Fruit fly (Drosophila melanogaster) whole organism, pupa: ENCODE data around the gene Cpr66D.

ENCODE experiments used
- CG10348 ChIP-seq: fragments of 200-800 bp; sonication (Bioruptor generic); IDR thresholded peaks from 2 replicates; pipeline ENCODE4 v1.3.6; 2022; ENCODE audit warnings: missing biosample characterization, missing genetic modification characterization
- CG12605 ChIP-seq: fragments of 200-800 bp; sonication (Bioruptor generic); IDR thresholded peaks from 2 replicates; pipeline ENCODE4 v1.3.6; 2022; ENCODE audit warnings: missing biosample characterization, missing genetic modification characterization
- CG13204 ChIP-seq: fragments of 200-800 bp; sonication (Bioruptor generic); optimal IDR thresholded peaks from 2 replicates; lab custom pipeline; 2018; ENCODE audit warnings: missing biosample characterization, mild to moderate bottlenecking, missing genetic modification characterization, moderate library complexity
- CG14655 ChIP-seq: fragments of 200-800 bp; sonication (Bioruptor generic); optimal IDR thresholded peaks from 3 replicates; lab custom pipeline; 2017; ENCODE audit warnings: mild to moderate bottlenecking, missing biosample characterization, missing genetic modification reagents, missing genetic modification characterization
- CG15710 ChIP-seq: fragments of 200-800 bp; sonication (Bioruptor generic); optimal IDR thresholded peaks from 2 replicates; lab custom pipeline; 2018; ENCODE audit warnings: missing biosample characterization, mild to moderate bottlenecking, missing genetic modification characterization, moderate library complexity
- CG17806 ChIP-seq: fragments of 200-800 bp; sonication (Bioruptor generic); optimal IDR thresholded peaks from 2 replicates; lab custom pipeline; 2018; ENCODE audit warnings: missing biosample characterization, mild to moderate bottlenecking, missing genetic modification characterization, moderate library complexity
- CG32121 ChIP-seq: fragments of 200-800 bp; sonication (Bioruptor generic); IDR thresholded peaks from 2 replicates; pipeline ENCODE4 v1.3.6; 2022; ENCODE audit warnings: missing biosample characterization, missing genetic modification characterization
- CG34367 ChIP-seq: fragments of 200-800 bp; sonication (Bioruptor generic); optimal IDR thresholded peaks from 2 replicates; lab custom pipeline; 2018; ENCODE audit warnings: missing biosample characterization, mild to moderate bottlenecking, missing genetic modification characterization
- CG4496 ChIP-seq: fragments of 200-800 bp; sonication (Bioruptor generic); IDR thresholded peaks from 3 replicates; pipeline ENCODE4 v1.3.6; 2022; ENCODE audit warnings: missing biosample characterization, missing genetic modification characterization
- CG8159 ChIP-seq: fragments of 200-800 bp; sonication (Bioruptor generic); optimal IDR thresholded peaks from 3 replicates; lab custom pipeline; 2018; ENCODE audit warnings: missing biosample characterization, mild to moderate bottlenecking, missing genetic modification characterization, moderate library complexity
- CG8301 ChIP-seq: fragments of 200-800 bp; sonication (Bioruptor generic); optimal IDR thresholded peaks from 2 replicates; lab custom pipeline; 2018; ENCODE audit warnings: missing biosample characterization, mild to moderate bottlenecking, missing genetic modification characterization
- CG9948 ChIP-seq: fragments of 200-800 bp; sonication (Bioruptor generic); optimal IDR thresholded peaks from 2 replicates; lab custom pipeline; 2018; ENCODE audit warnings: missing biosample characterization, mild to moderate bottlenecking, missing genetic modification characterization, moderate library complexity
- D1 ChIP-seq: fragments of 200-800 bp; sonication (Bioruptor generic); optimal IDR thresholded peaks from 2 replicates; lab custom pipeline; 2018; ENCODE audit warnings: missing biosample characterization, mild to moderate bottlenecking, missing genetic modification characterization, moderate library complexity
- EcR ChIP-seq: fragments of 200-800 bp; sonication (Bioruptor generic); optimal IDR thresholded peaks from 3 replicates; lab custom pipeline; 2019; ENCODE audit warnings: missing biosample characterization, missing genetic modification characterization, mild to moderate bottlenecking, moderate library complexity, missing genetic modification reagents
- Ets98B ChIP-seq: fragments of 200-800 bp; sonication (Bioruptor generic); IDR thresholded peaks from 2 replicates; pipeline ENCODE4 v1.3.6; 2022; ENCODE audit warnings: missing biosample characterization, missing genetic modification characterization
- Pif1A ChIP-seq: fragments of 200-800 bp; sonication (Bioruptor generic); optimal IDR thresholded peaks from 3 replicates; lab custom pipeline; 2016; ENCODE audit warnings: missing biosample characterization, missing genetic modification characterization
- Pif1B ChIP-seq: fragments of 200-800 bp; sonication (Bioruptor generic); optimal IDR thresholded peaks from 3 replicates; lab custom pipeline; 2016; ENCODE audit warnings: missing biosample characterization, missing genetic modification characterization
- Snoo ChIP-seq: fragments of 200-800 bp; sonication (Bioruptor generic); optimal IDR thresholded peaks from 3 replicates; lab custom pipeline; 2017; ENCODE audit warnings: missing biosample characterization, mild to moderate bottlenecking, missing genetic modification characterization, inconsistent platforms
- fd96Ca ChIP-seq: fragments of 200-800 bp; sonication (Bioruptor generic); IDR thresholded peaks from 3 replicates; pipeline ENCODE4 v1.3.6; 2022; ENCODE audit warnings: missing biosample characterization, missing genetic modification characterization
- gl ChIP-seq: fragments of 200-800 bp; sonication (Bioruptor generic); optimal IDR thresholded peaks from 2 replicates; lab custom pipeline; 2018; ENCODE audit warnings: missing biosample characterization, mild to moderate bottlenecking, missing genetic modification characterization
- rn ChIP-seq: fragments of 200-800 bp; sonication (Bioruptor generic); IDR thresholded peaks from 2 replicates; pipeline ENCODE4 v1.3.6; 2022; ENCODE audit warnings: missing biosample characterization, missing genetic modification characterization

Cpr66D gene

DNA sequence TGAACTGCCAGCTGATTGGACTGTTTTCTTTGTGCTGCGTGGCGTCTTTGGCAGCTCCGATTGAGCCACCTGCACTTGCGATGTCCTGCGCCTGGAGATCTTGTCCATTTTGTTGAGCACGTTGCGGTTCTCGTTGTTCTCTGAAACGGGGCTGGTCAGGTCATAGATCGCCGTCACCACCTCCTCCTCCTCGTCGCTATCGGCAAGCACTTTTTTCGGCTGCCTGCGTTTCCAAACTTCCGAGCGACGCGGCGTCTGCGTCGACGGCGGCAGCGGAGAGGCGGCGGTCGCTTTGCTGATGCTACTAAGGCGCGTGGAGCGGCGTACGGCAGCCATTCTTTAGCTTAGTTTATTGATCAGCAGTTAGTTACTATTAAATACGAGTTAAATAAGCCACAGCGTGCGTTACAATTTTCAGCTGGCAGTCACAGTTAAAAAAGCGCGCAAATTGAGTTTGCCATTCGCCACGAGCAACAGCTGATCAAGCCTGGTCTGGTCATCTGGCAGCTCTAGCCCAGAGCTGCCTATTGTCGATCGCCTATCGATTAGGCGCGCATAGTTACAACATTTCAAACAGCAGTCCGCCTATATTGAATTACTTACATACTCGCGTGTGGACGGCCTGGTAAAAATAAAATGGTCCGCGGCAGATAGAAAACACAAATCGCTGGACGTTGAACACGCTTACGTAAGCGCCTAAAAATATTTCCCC lies 6.5 kb upstream of the Cpr66D start, which contains the start of gene Cdc6:
Gene Cdc6 (minus strand): TSS at position 456 of the 712 bp plus-strand sequence.
- no peak for TF ChIP-seq rn (GFP tag; lab: Robert Waterston, UW)
- TF ChIP-seq Ets98B, result no peak
- no peak for TF ChIP-seq Snoo (tag; lab: Kevin White, UChicago)
- TF ChIP-seq CG13204, result no peak
- no peak for TF ChIP-seq CG17806 (tag; lab: Kevin White, UChicago)
- no peak for TF ChIP-seq Pif1A (GFP tag; lab: Kevin White, UChicago)
- no peak for TF ChIP-seq Pif1B (GFP tag; lab: Kevin White, UChicago)
- no peak for TF ChIP-seq CG14655
- TF ChIP-seq gl (tag; lab: Kevin White, UChicago), result no peak
- TF ChIP-seq CG32121, result no peak
- no peak for TF ChIP-seq CG4496
- TF ChIP-seq CG10348 (GFP tag; lab: Robert Waterston, UW), result no peak
- no peak for TF ChIP-seq CG15710 (tag; lab: Kevin White, UChicago)

DNA sequence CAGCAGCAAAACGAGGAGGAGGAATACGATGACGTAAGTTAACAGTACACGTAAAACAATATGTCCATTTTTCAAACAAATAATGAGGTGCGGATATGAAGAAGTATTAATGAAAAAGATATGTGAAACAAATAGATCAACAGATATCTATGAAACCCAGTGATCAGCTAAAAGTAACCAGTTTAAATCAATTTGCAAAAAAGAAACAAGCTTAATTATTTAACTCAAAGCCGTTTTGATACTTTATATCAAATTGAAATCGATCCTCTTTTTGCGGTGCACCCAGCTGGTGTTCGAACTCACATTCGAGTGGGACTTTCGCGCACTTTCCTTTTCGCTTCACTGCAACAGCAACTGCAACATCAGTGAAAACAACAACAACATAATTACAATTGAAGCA lies 810 bp downstream of the Cpr66D start:
- TF ChIP-seq CG8301 (peak; percentile 4), CG10348 (GFP tag; lab: Robert Waterston, UW) (no peak), Ets98B (0 out of 2 replicates have a peak, but pooled peaks have one; percentile 21)

DNA sequence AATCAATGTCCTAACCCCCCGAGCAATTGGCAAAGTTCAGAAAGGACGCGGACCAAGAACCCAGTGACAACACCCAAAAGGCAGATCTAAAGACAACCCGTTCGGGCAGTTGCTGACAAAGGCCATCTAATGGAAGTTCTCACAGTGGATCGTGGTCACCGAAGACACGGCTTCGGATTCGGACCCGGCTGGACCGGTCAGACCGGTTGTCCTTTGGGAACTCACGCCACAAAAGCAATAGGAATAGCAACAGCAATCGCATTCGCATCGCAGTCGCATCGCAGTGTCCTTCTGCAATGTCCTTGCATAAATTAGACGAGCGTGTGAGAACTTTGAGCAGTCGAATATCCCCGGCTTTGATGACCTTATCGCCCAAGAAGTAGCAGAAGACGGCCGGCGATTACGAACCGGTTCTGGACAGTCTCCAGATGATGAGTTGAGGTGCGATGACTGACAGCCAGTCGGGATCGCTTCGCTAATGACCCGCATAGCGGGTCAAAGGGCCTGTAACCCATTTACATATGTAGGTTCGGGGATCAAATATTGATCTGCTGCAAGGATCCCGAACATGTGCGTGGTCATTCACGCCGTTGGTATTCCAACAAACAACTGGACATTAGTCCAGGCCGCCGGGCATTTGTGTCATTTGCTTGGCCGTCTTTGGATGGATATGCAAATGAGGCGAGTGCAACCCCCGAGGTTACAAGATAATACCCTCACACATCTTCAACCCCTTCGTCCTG lies 3.7 kb downstream of the Cpr66D start:
- TF ChIP-seq CG4496 (peak; percentile 72; the same call in 2 of the 3 replicates), EcR (no peak), CG12605 (GFP tag; lab: Robert Waterston, UW) (no peak), CG15710 (tag; lab: Kevin White, UChicago) (no peak), CG17806 (tag; lab: Kevin White, UChicago) (no peak), CG10348 (GFP tag; lab: Robert Waterston, UW) (no peak), Ets98B (no peak), CG8159 (no peak)

DNA sequence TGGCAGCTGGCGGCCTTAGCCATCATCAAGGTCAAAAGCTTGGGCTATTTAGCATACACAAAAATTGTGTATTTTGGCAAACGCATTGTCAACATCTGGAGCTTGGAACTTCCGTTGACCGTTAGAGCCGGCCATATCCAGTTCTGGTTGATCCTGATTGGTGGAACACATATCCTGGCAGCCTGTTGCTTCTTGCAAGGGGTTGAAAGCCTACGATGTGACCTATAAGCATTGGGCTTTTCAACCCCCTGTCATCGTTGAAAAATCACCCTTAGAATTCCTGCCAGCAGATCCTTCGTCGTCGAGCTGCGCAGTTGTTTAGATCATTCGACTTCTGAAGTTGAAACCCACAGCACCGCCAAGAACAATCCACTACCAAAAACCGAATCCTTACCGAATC lies 6.6 kb downstream of the Cpr66D start, which contains the start of the genes CG13305 and Pex7:
Gene CG13305 (minus strand): TSS at position 2 of the 400 bp plus-strand sequence.
Gene Pex7 (plus strand): TSS at position 325 of the 400 bp plus-strand sequence.
- TF ChIP-seq CG8301 (no peak), CG9948 (no peak), CG12605 (GFP tag; lab: Robert Waterston, UW) (no peak), CG13204 (no peak), CG34367 (tag; lab: Kevin White, UChicago) (no peak), rn (GFP tag; lab: Robert Waterston, UW) (no peak), Pif1B (GFP tag; lab: Kevin White, UChicago) (no peak), CG8159 (no peak), Snoo (tag; lab: Kevin White, UChicago) (no peak), CG10348 (GFP tag; lab: Robert Waterston, UW) (no peak), CG14655 (no peak), CG32121 (no peak), CG15710 (tag; lab: Kevin White, UChicago) (no peak), Pif1A (GFP tag; lab: Kevin White, UChicago) (no peak), Ets98B (no peak), gl (tag; lab: Kevin White, UChicago) (no peak), fd96Ca (GFP tag; lab: Robert Waterston, UW) (no peak), EcR (no peak), CG17806 (tag; lab: Kevin White, UChicago) (no peak), CG4496 (no peak)

DNA sequence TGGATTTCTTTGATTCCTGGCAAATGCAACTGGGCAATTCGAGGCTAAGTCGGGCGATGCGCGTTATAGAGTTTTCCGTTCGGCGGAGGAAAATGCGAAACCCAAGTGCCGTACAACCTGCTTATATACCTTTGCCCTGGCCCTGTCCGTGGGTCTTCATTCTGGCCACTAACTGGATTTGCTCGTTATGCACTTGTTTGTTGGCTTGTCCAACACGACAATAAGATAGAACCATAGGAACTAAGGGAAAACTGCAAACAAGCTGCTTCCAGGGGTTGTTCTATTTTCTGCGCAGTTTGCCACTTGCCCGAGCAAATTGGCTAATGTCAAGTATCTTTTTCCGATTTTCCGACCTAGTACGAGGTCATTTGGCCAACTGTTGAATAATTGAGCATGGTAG lies 8.6 kb downstream of the Cpr66D start, which contains the start of gene Arr2:
Gene Arr2 (minus strand): TSS at position 101 of the 400 bp plus-strand sequence.
- TF ChIP-seq fd96Ca (GFP tag; lab: Robert Waterston, UW), result no peak
- no peak for TF ChIP-seq D1 (tag; lab: Kevin White, UChicago)
- TF ChIP-seq CG15710 (tag; lab: Kevin White, UChicago), result no peak
- no peak for TF ChIP-seq Snoo (tag; lab: Kevin White, UChicago)
- no peak for TF ChIP-seq EcR
- no peak for TF ChIP-seq CG13204
- no peak for TF ChIP-seq CG12605 (GFP tag; lab: Robert Waterston, UW)
- no peak for TF ChIP-seq Ets98B
- TF ChIP-seq Pif1A (GFP tag; lab: Kevin White, UChicago), result no peak

DNA sequence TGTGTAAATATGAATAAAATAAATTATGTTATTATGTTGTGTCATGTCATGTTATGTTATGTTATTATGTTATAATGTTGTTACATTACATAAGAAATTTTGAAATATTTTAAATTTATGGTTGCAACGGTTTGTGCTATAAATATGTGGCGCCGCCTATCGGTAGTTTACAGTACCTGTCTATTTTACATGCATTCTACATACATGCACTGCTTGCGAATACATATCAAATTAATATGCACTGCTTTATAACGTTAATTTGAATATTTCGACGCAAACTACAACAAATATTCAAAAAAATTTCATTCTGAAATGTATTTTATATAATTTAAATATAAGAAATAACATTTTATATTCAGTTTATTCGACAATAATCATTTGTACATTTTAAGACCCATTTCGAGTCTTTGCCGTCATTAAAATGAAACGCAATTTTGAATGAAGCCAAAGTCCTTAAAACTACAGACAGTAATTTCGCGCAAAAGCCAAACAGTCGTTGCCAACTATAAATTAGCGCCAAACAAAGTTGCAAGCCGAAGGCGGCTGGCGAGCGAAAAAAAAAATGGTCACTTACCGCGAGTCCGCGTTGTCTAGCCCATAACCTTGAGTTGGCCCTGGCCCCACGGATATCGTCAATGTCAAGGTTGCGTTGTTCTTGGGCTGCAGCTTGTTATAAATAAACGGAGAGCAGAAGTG lies 11.8 kb downstream of the Cpr66D start:
- TF ChIP-seq fd96Ca (GFP tag; lab: Robert Waterston, UW) (no peak), CG4496 (peak; percentile 37; the same call in 1 of the 3 replicates)
